Worm (Caenorhabditis elegans) whole organism, L4/young adult: ENCODE results near the gene agt-1.

ENCODE experiments used
- W03F9.2 ChIP-seq: fragments of 150-350 bp; optimal IDR thresholded peaks from 2 replicates; lab custom pipeline; 2014; ENCODE audit warnings: missing biosample characterization, missing genetic modification characterization
- dao-5 ChIP-seq: sonication (generic microtip); optimal IDR thresholded peaks from 2 replicates; lab custom pipeline; 2016; ENCODE audit warnings: missing genotype, missing genetic modification characterization, moderate library complexity, missing compliant biosample characterization
- him-1 ChIP-seq: sonication (generic microtip); optimal IDR thresholded peaks from 2 replicates; lab custom pipeline; 2016; ENCODE audit warnings: missing genotype, missing genetic modification reagents, missing genetic modification characterization, missing compliant biosample characterization

- TF ChIP-seq him-1 (tag; lab: Kevin White, UChicago) (no peak), dao-5 (no peak), W03F9.2 (tag; lab: Kevin White, UChicago) (no peak)
Observed at ce11 chrIV:13347232-13347715, 21.9 kb downstream of the agt-1 start, which contains the start of gene W02A2.9.
